Worm (Caenorhabditis elegans): Measurements from ENCODE around the gene T19H5.6.
A peak's percentile ranks its signal among the peaks of the same experiment; 100 is the strongest.

Gene T19H5.6

ce11 chrII:9487337-9487950 is 17.4 kb upstream of the T19H5.6 start, which contains the start of gene T19H5.4 (continued):
- TF ChIP-seq spr-3 (GFP tag; optimal IDR thresholded peaks at IDR 0.05) (no peak), nhr-237 (tag; optimal IDR thresholded peaks at IDR 0.05) (no peak), zip-2 (tag; optimal IDR thresholded peaks at IDR 0.05) (no peak), F26F4.8 (GFP tag; conservative IDR thresholded peaks at IDR 0.05) (no peak), daf-19 (GFP tag; conservative IDR thresholded peaks at IDR 0.05) (no peak), nhr-111 (GFP tag; optimal IDR thresholded peaks at IDR 0.05) (no peak), fos-1 (tag; optimal IDR thresholded peaks at IDR 0.05) (no peak), ztf-11 (tag; optimal IDR thresholded peaks at IDR 0.05) (no peak), nhr-25 (tag; optimal IDR thresholded peaks at IDR 0.05; ENCODE audit: borderline replicate concordance, insufficient read depth) (no peak), lin-13 (GFP tag; optimal IDR thresholded peaks at IDR 0.05) (peak; percentile 16), sdz-12 (GFP tag; optimal IDR thresholded peaks at IDR 0.05) (no peak), dmd-8 (GFP tag; IDR thresholded peaks at IDR 0.05) (no peak), mes-2 (tag; optimal IDR thresholded peaks at IDR 0.05; ENCODE audit: poor library complexity, severe bottlenecking) (peak; percentile 48), nhr-11 (tag; optimal IDR thresholded peaks at IDR 0.05) (peak; percentile 48), F44E2.7 (GFP tag; IDR thresholded peaks at IDR 0.05) (no peak), cey-2 (tag; optimal IDR thresholded peaks at IDR 0.05; ENCODE audit: borderline replicate concordance, insufficient read depth) (no peak), hlh-11 (tag; optimal IDR thresholded peaks at IDR 0.05) (peak; percentile 96), aly-2 (tag; optimal IDR thresholded peaks at IDR 0.05) (no peak), mdt-29 (GFP tag; IDR thresholded peaks at IDR 0.05) (peak; percentile 71; the same call in 1 of the 2 replicates), madf-9 (GFP tag; conservative IDR thresholded peaks at IDR 0.05) (peak; percentile 38; the same call in 1 of the 2 replicates), egl-27 (tag; optimal IDR thresholded peaks at IDR 0.05) (no peak), Y75B8A.6 (GFP tag; IDR thresholded peaks at IDR 0.05) (peak; percentile 53; the same call in 1 of the 2 replicates), ceh-62 (tag; optimal IDR thresholded peaks at IDR 0.05) (no peak), mdl-1 (tag; optimal IDR thresholded peaks at IDR 0.05) (peak in 1 of 2 experiments; percentile 78), ZK337.2 (GFP tag; IDR thresholded peaks at IDR 0.05) (no peak), aha-1 (tag) (peak; percentile 79), nhr-102 (tag; optimal IDR thresholded peaks at IDR 0.05) (no peak), snpc-4 (tag; optimal IDR thresholded peaks at IDR 0.05) (no peak), pha-4 (GFP tag; IDR thresholded peaks at IDR 0.05) (0 out of 2 replicates have a peak, but pooled peaks have one; percentile 50), pha-4 (tag; optimal IDR thresholded peaks at IDR 0.05) (no peak), ceh-82 (tag; optimal IDR thresholded peaks at IDR 0.05) (no peak), zag-1 (tag; optimal IDR thresholded peaks at IDR 0.05) (no peak), jun-1 (tag; optimal IDR thresholded peaks at IDR 0.05) (no peak), tra-1 (GFP tag; IDR thresholded peaks at IDR 0.05) (peak; percentile 46; the same call in 1 of the 2 replicates), set-16 (GFP tag; IDR thresholded peaks at IDR 0.05) (peak; percentile 68), Y105C5A.15 (GFP tag; IDR thresholded peaks at IDR 0.05) (no peak), dmd-6 (GFP tag; IDR thresholded peaks at IDR 0.05) (peak; percentile 96), nhr-28 (tag; optimal IDR thresholded peaks at IDR 0.05) (peak; percentile 78), pqm-1 (tag; optimal IDR thresholded peaks at IDR 0.05) (peak; percentile 41), nhr-42 (GFP tag; IDR thresholded peaks at IDR 0.05) (no peak), mxl-2 (GFP tag; conservative IDR thresholded peaks at IDR 0.05) (no peak), lin-15B (tag; optimal IDR thresholded peaks at IDR 0.05) (no peak), zip-11 (GFP tag; IDR thresholded peaks at IDR 0.05) (no peak), T26A8.4 (GFP tag; IDR thresholded peaks at IDR 0.05) (peak; percentile 43; the same call in 1 of the 2 replicates), ceh-44 (GFP tag; IDR thresholded peaks at IDR 0.05) (no peak), R02D3.7 (tag; optimal IDR thresholded peaks at IDR 0.05) (no peak), ceh-20 (GFP tag; IDR thresholded peaks at IDR 0.05) (peak; percentile 65; the same call in 1 of the 2 replicates), vab-7 (GFP tag; IDR thresholded peaks at IDR 0.05) (0 out of 2 replicates have a peak, but pooled peaks have one; percentile 37), tag-97 (GFP tag; IDR thresholded peaks at IDR 0.05) (no peak), zfp-3 (GFP tag; conservative IDR thresholded peaks at IDR 0.05) (peak; percentile 44; the same call in 1 of the 2 replicates), duxl-1 (tag; optimal IDR thresholded peaks at IDR 0.05; ENCODE audit: poor library complexity) (peak; percentile 24)

Measured in whole organism, L4 larva.